Fruit fly (Drosophila melanogaster) whole organism, wandering third instar larva: ENCODE measurements around the gene CycY.

Experiments used
- Abd-B ChIP-seq: fragments of >200 bp; optimal IDR thresholded peaks from 2 replicates; lab custom pipeline; 2017; ENCODE audit warnings: missing biosample characterization, missing genetic modification characterization
- CG9705 ChIP-seq: fragments of 200-800 bp; sonication (Bioruptor generic); optimal IDR thresholded peaks from 2 replicates; lab custom pipeline; 2018; ENCODE audit warnings: missing biosample characterization, mild to moderate bottlenecking, missing genetic modification characterization
- CrebA ChIP-seq: fragments of 200-800 bp; sonication (Bioruptor generic); optimal IDR thresholded peaks from 2 replicates; lab custom pipeline; 2016; ENCODE audit warnings: missing biosample characterization, mild to moderate bottlenecking, missing genetic modification characterization, borderline replicate concordance
- Dfd ChIP-seq: fragments of >200 bp; optimal IDR thresholded peaks from 2 replicates; lab custom pipeline; 2017; ENCODE audit warnings: missing biosample characterization, missing genetic modification characterization
- Dif ChIP-seq: fragments of 200-275, 200-300 bp; sonication (Bioruptor generic); optimal IDR thresholded peaks from 2 replicates; lab custom pipeline; 2018; ENCODE audit warnings: missing biosample characterization, missing genetic modification characterization; ENCODE audit not compliant: partially characterized antibody
- GATAd ChIP-seq: sonication (Bioruptor generic); optimal IDR thresholded peaks from 2 replicates; lab custom pipeline; 2016; ENCODE audit warnings: missing biosample characterization, missing genetic modification characterization
- HLH106 ChIP-seq: fragments of 200-800 bp; optimal IDR thresholded peaks from 3 replicates; lab custom pipeline; 2019; ENCODE audit warnings: missing biosample characterization, mild to moderate bottlenecking, missing genetic modification characterization, moderate library complexity
- Hr83 ChIP-seq: fragments of 200-300 bp; sonication (Bioruptor generic); optimal IDR thresholded peaks from 2 replicates; lab custom pipeline; 2016; ENCODE audit warnings: missing biosample characterization, mild to moderate bottlenecking, missing genetic modification characterization, moderate library complexity; ENCODE audit not compliant: poor library complexity, severe bottlenecking
- Jra ChIP-seq: sonication (Bioruptor generic); optimal IDR thresholded peaks from 2 replicates; lab custom pipeline; 2016; ENCODE audit warnings: missing biosample characterization, missing genetic modification characterization
- Mio ChIP-seq: sonication (Bioruptor generic); optimal IDR thresholded peaks from 2 replicates; lab custom pipeline; 2016; ENCODE audit warnings: missing biosample characterization, missing genetic modification characterization
- Myc ChIP-seq: fragments of >200 bp; optimal IDR thresholded peaks from 2 replicates; lab custom pipeline; 2017
- N ChIP-seq: fragments of >200 bp; optimal IDR thresholded peaks from 2 replicates; lab custom pipeline; 2018; ENCODE audit warnings: missing biosample characterization, missing external identifiers, missing genetic modification characterization
- Rel ChIP-seq, 2 experiments: fragments of 200-800 bp; sonication (Bioruptor generic) in 1 of 2; optimal IDR thresholded peaks; 2 replicates in 1 of 2; 3 replicates in 1 of 2; lab custom pipeline; 2016 to 2019; ENCODE audit warnings: mild to moderate bottlenecking in 2 of 2, missing biosample characterization in 2 of 2, missing genetic modification characterization in 2 of 2, moderate library complexity in 1 of 2
- Sp1 ChIP-seq: fragments of 200-800 bp; sonication (Bioruptor generic); optimal IDR thresholded peaks from 3 replicates; lab custom pipeline; 2019; ENCODE audit warnings: missing biosample characterization, mild to moderate bottlenecking, missing genetic modification characterization, moderate library complexity
- Vsx2 ChIP-seq: fragments of 200-300, 225-300 bp; sonication (Bioruptor generic); optimal IDR thresholded peaks from 2 replicates; lab custom pipeline; 2018; ENCODE audit warnings: missing biosample characterization, missing genetic modification characterization; ENCODE audit not compliant: partially characterized antibody
- brk ChIP-seq: fragments of 200-800 bp; sonication (Bioruptor generic); optimal IDR thresholded peaks from 2 replicates; lab custom pipeline; 2016; ENCODE audit warnings: missing biosample characterization, mild to moderate bottlenecking, missing genetic modification characterization
- dl ChIP-seq, 2 experiments: fragments of 175-275, 200-275 bp in 1 of 2; fragments of 200-275 bp in 1 of 2; sonication (Bioruptor generic); optimal IDR thresholded peaks; lab custom pipeline; 2018; ENCODE audit warnings: mild to moderate bottlenecking in 2 of 2, missing biosample characterization in 2 of 2, missing genetic modification characterization in 2 of 2, moderate library complexity in 2 of 2; ENCODE audit not compliant: partially characterized antibody in 2 of 2, insufficient read depth in 1 of 2
- dmrt93B ChIP-seq: fragments of 200-800 bp; sonication (Bioruptor generic); optimal IDR thresholded peaks from 2 replicates; lab custom pipeline; 2018; ENCODE audit warnings: missing biosample characterization, mild to moderate bottlenecking, missing genetic modification characterization
- dsf ChIP-seq: sonication (Bioruptor generic); optimal IDR thresholded peaks from 2 replicates; lab custom pipeline; 2016; ENCODE audit warnings: missing biosample characterization, missing genetic modification characterization, borderline replicate concordance
- ey ChIP-seq: fragments of 200-800 bp; sonication (Bioruptor generic); optimal IDR thresholded peaks from 2 replicates; lab custom pipeline; 2016; ENCODE audit warnings: missing biosample characterization, missing genetic modification characterization
- foxo ChIP-seq, 2 experiments: fragments of 200-800 bp; sonication (Bioruptor generic); optimal IDR thresholded peaks; 2 replicates in 1 of 2; 3 replicates in 1 of 2; lab custom pipeline; 2016 to 2017; ENCODE audit warnings: missing biosample characterization in 2 of 2, missing genetic modification characterization in 2 of 2
- fru ChIP-seq: fragments of 200-800 bp; sonication (Bioruptor generic); optimal IDR thresholded peaks from 3 replicates; lab custom pipeline; 2016; ENCODE audit warnings: missing biosample characterization, mild to moderate bottlenecking, missing genetic modification characterization
- h ChIP-seq: fragments of 200-800 bp; sonication (Bioruptor generic); optimal IDR thresholded peaks from 3 replicates; lab custom pipeline; 2016; ENCODE audit warnings: missing biosample characterization, mild to moderate bottlenecking, missing genetic modification characterization
- jim ChIP-seq: fragments of 175-275, 200-325 bp; sonication (Bioruptor generic); optimal IDR thresholded peaks from 2 replicates; lab custom pipeline; 2016; ENCODE audit warnings: missing biosample characterization, mild to moderate bottlenecking, missing genetic modification characterization
- pan ChIP-seq: fragments of >200 bp; optimal IDR thresholded peaks from 2 replicates; lab custom pipeline; 2017
- psq ChIP-seq: fragments of 200-800 bp; sonication (Bioruptor generic); optimal IDR thresholded peaks from 3 replicates; lab custom pipeline; 2017; ENCODE audit warnings: missing biosample characterization, mild to moderate bottlenecking, missing genetic modification characterization, moderate library complexity
- rgr ChIP-seq: fragments of 200-800 bp; sonication (Bioruptor generic); optimal IDR thresholded peaks from 3 replicates; lab custom pipeline; 2016; ENCODE audit warnings: missing biosample characterization, mild to moderate bottlenecking, missing genetic modification characterization
- sage ChIP-seq: fragments of 200-800 bp; sonication (Bioruptor generic); optimal IDR thresholded peaks from 2 replicates; lab custom pipeline; 2016; ENCODE audit warnings: missing biosample characterization, mild to moderate bottlenecking, missing genetic modification characterization
- sv ChIP-seq: fragments of 200-800 bp; sonication (Bioruptor generic); optimal IDR thresholded peaks from 3 replicates; lab custom pipeline; 2016; ENCODE audit warnings: missing biosample characterization, missing genetic modification characterization
- tai ChIP-seq: sonication (Bioruptor generic); optimal IDR thresholded peaks from 2 replicates; lab custom pipeline; 2016; ENCODE audit warnings: missing biosample characterization, missing genetic modification characterization
- usp ChIP-seq: fragments of >200 bp; optimal IDR thresholded peaks from 2 replicates; lab custom pipeline; 2017; ENCODE audit warnings: missing biosample characterization, missing genetic modification characterization
- woc ChIP-seq: sonication (Bioruptor generic); optimal IDR thresholded peaks from 2 replicates; lab custom pipeline; 2016; ENCODE audit warnings: missing biosample characterization, mild to moderate bottlenecking, missing genetic modification characterization

CycY gene

DNA sequence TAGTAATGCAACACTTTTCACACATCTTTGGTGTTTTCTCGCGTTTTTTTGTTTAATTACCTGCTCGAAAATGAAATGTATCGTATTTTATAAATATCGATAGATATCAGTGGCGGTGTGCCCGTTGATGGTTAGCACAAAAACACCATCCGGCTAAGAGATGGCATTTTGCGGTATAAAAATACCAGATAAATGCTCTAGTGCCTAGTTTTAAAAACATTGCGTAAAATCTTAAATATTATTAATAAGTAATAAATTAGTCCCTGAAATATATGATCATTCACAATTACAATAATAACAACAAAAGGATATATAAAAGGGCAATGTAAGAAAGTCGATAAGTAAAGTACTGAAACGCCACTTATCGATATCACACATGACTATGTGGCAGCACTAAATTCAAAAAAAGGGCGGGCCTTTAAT, at the start of gene CycY:
Gene CycY, minus strand, starts transcription at position 116 of the 423 bp plus-strand sequence.
- TF ChIP-seq HLH106 (tag; lab: Kevin White, UChicago) (peak; percentile 5), foxo (GFP tag; optimal IDR thresholded peaks at IDR 0.05; lab: Kevin White, UChicago) (peak in 1 of 2 experiments; percentile 11), Sp1 (GFP tag; lab: Kevin White, UChicago) (peak; percentile 3), fru (GFP tag; lab: Kevin White, UChicago) (no peak), brk (GFP tag; lab: Kevin White, UChicago) (peak; percentile 63)

- TF ChIP-seq fru (GFP tag; lab: Kevin White, UChicago) (no peak), tai (GFP tag; lab: Kevin White, UChicago) (no peak), Hr83 (GFP tag; lab: Kevin White, UChicago) (no peak), Abd-B (GFP tag; lab: Kevin White, UChicago) (no peak), ey (GFP tag; lab: Kevin White, UChicago) (no peak), Dif (GFP tag; lab: Kevin White, UChicago) (no peak), dl (GFP tag; optimal IDR thresholded peaks at IDR 0.05; lab: Kevin White, UChicago; ENCODE audit: insufficient read depth in 1 of 2, partially characterized antibody in 2 of 2) (no peak), Jra (GFP tag; lab: Kevin White, UChicago) (no peak), usp (GFP tag; lab: Kevin White, UChicago) (no peak), jim (GFP tag; lab: Kevin White, UChicago) (no peak), Vsx2 (no peak), dmrt93B (GFP tag; lab: Kevin White, UChicago) (no peak), sage (no peak), N (no peak), Dfd (GFP tag; lab: Kevin White, UChicago) (no peak), psq (GFP tag; lab: Kevin White, UChicago) (no peak)
- TF ChIP-seq, all 38 proteins: peak for 0
Observed at dm6 chr2L:11853130-11853529, 39.5 kb upstream of the CycY start, which contains the start of gene CG42751. Gene CG42751 (plus strand): TSS chr2L:11853430.

DNA sequence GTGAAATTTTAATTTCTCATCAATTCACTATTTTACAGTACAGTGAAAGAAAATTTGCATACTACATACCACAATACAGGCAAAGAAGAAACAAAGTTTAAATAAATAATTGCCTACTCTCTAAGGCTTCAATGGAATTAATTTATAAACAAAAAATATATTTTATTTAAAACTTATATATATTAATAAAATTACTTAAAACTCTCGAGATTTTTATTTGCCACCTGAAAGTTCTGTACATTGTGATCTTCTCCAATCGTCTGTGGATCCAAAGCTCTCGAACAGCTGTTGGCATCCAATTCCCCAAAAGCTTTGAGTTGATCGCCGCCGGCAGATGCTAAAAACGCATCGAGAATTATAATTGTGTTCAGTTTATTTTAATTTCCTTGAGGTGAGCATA, 36.1 kb upstream of the CycY start, which contains the start of gene Mal-B2:
Gene Mal-B2, plus strand, starts transcription at position 301 of the 400 bp plus-strand sequence.
- no peak for TF ChIP-seq Sp1 (GFP tag; lab: Kevin White, UChicago)
- TF ChIP-seq woc (GFP tag; lab: Kevin White, UChicago), result no peak
- no peak for TF ChIP-seq CG9705 (GFP tag; lab: Kevin White, UChicago)
- no peak for TF ChIP-seq Vsx2
- TF ChIP-seq ey (GFP tag; lab: Kevin White, UChicago), result no peak
- no peak for TF ChIP-seq Myc (lab: Kevin White, UChicago)
- no peak for TF ChIP-seq Jra (GFP tag; lab: Kevin White, UChicago)
- TF ChIP-seq rgr (GFP tag; lab: Kevin White, UChicago), result no peak

DNA sequence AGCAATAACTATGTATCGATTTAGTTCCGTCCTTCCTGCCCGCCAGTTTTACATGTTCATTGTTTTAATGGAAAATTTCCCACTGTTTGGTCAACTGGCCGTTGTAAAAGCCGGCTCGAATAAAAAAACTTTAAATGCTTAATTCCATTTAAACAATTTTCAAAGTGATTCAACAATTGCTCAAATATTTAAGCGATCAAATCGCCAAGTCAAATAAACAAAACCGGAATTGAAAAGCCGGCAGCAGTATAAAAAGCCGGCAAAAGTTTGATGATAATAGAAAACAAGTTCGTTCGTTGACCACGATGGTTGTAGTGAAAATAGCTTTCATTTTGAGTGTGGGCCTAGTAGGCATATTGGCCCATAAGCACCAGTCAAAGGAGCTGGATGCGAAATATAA, 33.3 kb upstream of the CycY start, which contains the start of gene Mal-B1:
Gene Mal-B1, plus strand, starts transcription at position 301 of the 400 bp plus-strand sequence.
- TF ChIP-seq psq (GFP tag; lab: Kevin White, UChicago) (no peak), dsf (GFP tag; lab: Kevin White, UChicago) (no peak), Mio (GFP tag; lab: Kevin White, UChicago) (no peak), Rel (GFP tag; optimal IDR thresholded peaks at IDR 0.05; lab: Kevin White, UChicago) (no peak), Rel (tag; optimal IDR thresholded peaks at IDR 0.05; lab: Kevin White, UChicago) (no peak), usp (GFP tag; lab: Kevin White, UChicago) (no peak), woc (GFP tag; lab: Kevin White, UChicago) (no peak), tai (GFP tag; lab: Kevin White, UChicago) (no peak), dl (GFP tag; optimal IDR thresholded peaks at IDR 0.05; lab: Kevin White, UChicago; ENCODE audit: insufficient read depth in 1 of 2, partially characterized antibody in 2 of 2) (no peak), GATAd (GFP tag; lab: Kevin White, UChicago) (no peak), Dfd (GFP tag; lab: Kevin White, UChicago) (no peak), brk (GFP tag; lab: Kevin White, UChicago) (no peak), pan (lab: Kevin White, UChicago) (no peak)

DNA sequence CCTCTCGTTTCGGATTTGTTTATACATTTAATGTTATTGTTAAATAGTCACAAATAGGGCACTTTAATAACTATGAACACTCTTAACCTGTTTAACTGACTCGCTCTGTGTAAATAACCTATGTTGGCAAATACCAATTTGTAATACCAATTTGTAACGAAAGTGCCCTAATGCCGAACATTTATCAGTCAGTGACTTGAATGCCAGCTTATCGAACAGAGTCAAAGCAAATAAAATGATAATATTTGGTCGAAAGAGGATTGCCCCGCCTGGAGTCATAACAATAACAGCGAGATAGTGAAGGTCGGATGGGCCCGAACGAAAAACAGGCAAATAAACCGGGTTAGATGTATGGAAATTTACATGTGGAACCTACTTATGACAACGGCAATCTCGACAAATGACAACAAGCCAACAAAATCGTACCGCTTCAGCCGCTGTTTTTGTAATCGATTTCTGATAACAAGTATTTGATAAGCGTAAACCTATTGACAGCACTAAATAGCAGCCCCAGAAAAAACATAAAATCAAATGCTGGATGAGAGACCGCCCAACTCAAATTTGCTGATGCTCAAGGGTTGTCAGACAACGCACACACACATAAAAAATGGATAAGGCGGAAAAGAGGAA, 31.7 kb upstream of the CycY start:
- no peak for TF ChIP-seq brk (GFP tag; lab: Kevin White, UChicago)
- TF ChIP-seq dsf (GFP tag; lab: Kevin White, UChicago), result no peak
- no peak for TF ChIP-seq jim (GFP tag; lab: Kevin White, UChicago)
- no peak for TF ChIP-seq sv
- TF ChIP-seq Hr83 (GFP tag; lab: Kevin White, UChicago), result no peak
- TF ChIP-seq CrebA (GFP tag; lab: Kevin White, UChicago), result no peak
- TF ChIP-seq ey (GFP tag; lab: Kevin White, UChicago), result no peak
- no peak for TF ChIP-seq woc (GFP tag; lab: Kevin White, UChicago)
- TF ChIP-seq Jra (GFP tag; lab: Kevin White, UChicago), result no peak
- no peak for TF ChIP-seq Dif (GFP tag; lab: Kevin White, UChicago)
- TF ChIP-seq Vsx2, result no peak
- TF ChIP-seq N, result no peak
- no peak for TF ChIP-seq h (GFP tag; lab: Kevin White, UChicago)
- no peak for TF ChIP-seq foxo (GFP tag; optimal IDR thresholded peaks at IDR 0.05; lab: Kevin White, UChicago)
